Worm (Caenorhabditis elegans) whole organism, midembryonic: ENCODE measurements around the gene srw-84.

Source experiments
- T22C8.4 ChIP-seq: fragments of 200-800 bp; sonication (Bioruptor generic); IDR thresholded peaks from 2 replicates; pipeline ENCODE4 v1.3.6; 2022; ENCODE audit warnings: missing genetic modification characterization, missing compliant biosample characterization
- cog-1 ChIP-seq: sonication (generic microtip); optimal IDR thresholded peaks from 2 replicates; lab custom pipeline; 2016; ENCODE audit warnings: missing genetic modification characterization, missing compliant biosample characterization
- flt-1 ChIP-seq: fragments of 200-800 bp; sonication (Bioruptor generic); IDR thresholded peaks from 2 replicates; pipeline ENCODE4 v1.3.6; 2022; ENCODE audit warnings: missing genetic modification characterization, missing compliant biosample characterization
- klf-2 ChIP-seq: fragments of 200-800 bp; sonication (Bioruptor generic); conservative IDR thresholded peaks from 2 replicates; pipeline ENCODE4 v1.3.6; 2022; ENCODE audit warnings: missing genetic modification reagents, missing genetic modification characterization, missing compliant biosample characterization
- med-1 ChIP-seq: sonication (generic microtip); optimal IDR thresholded peaks from 2 replicates; lab custom pipeline; 2017; ENCODE audit warnings: missing genetic modification characterization, mild to moderate bottlenecking, missing compliant biosample characterization, antibody characterized with exemption, missing genetic modification reagents; ENCODE audit not compliant: insufficient read depth
- ref-1 ChIP-seq: fragments of 200-800 bp; sonication (Bioruptor generic); conservative IDR thresholded peaks from 2 replicates; pipeline ENCODE4 v1.3.6; 2022; ENCODE audit warnings: missing genetic modification reagents, missing genetic modification characterization, missing compliant biosample characterization
- tab-1 ChIP-seq: fragments of 200-800 bp; sonication (Bioruptor generic); IDR thresholded peaks from 2 replicates; pipeline ENCODE4 v1.3.6; 2022; ENCODE audit warnings: missing genetic modification characterization, missing compliant biosample characterization
- ztf-23 ChIP-seq: fragments of 200-800 bp; sonication (Bioruptor generic); IDR thresholded peaks from 2 replicates; pipeline ENCODE4 v1.3.6; 2022; ENCODE audit warnings: missing genetic modification reagents, missing genetic modification characterization, missing compliant biosample characterization
- ztf-29 ChIP-seq: fragments of 200-800 bp; sonication (Bioruptor generic); IDR thresholded peaks from 2 replicates; pipeline ENCODE4 v1.3.6; 2022; ENCODE audit warnings: missing genetic modification reagents, missing genetic modification characterization, missing compliant biosample characterization

ce11 chrV:19410663-19411062 lies 29.6 kb downstream of the srw-84 start, which contains the start of gene C25F9.5:
- TF ChIP-seq ref-1 (GFP tag; lab: Robert Waterston, UW) (no peak), ztf-23 (no peak), cog-1 (tag; lab: Kevin White, UChicago) (no peak), tab-1 (GFP tag; lab: Robert Waterston, UW) (no peak), flt-1 (GFP tag; lab: Robert Waterston, UW) (no peak), med-1 (GFP tag; lab: Kevin White, UChicago) (no peak), T22C8.4 (no peak), ztf-29 (GFP tag; lab: Robert Waterston, UW) (no peak), klf-2 (GFP tag; lab: Robert Waterston, UW) (no peak)
